Fruit fly (Drosophila melanogaster) whole organism, prepupa: ENCODE results near the gene Dsp1.
A peak's percentile ranks its signal among the peaks of the same experiment; 100 is the strongest.

Experiments
- Blimp-1 ChIP-seq: fragments of 200-800 bp; sonication (Bioruptor generic); optimal IDR thresholded peaks from 3 replicates; lab custom pipeline; 2017; ENCODE audit warnings: missing biosample characterization, missing genetic modification characterization, mild to moderate bottlenecking, moderate library complexity, missing genetic modification reagents
- CG11294 ChIP-seq: fragments of 200-800 bp; sonication (Bioruptor generic); IDR thresholded peaks from 2 replicates; pipeline ENCODE4 v1.3.6; 2022; ENCODE audit warnings: missing biosample characterization, missing genetic modification characterization
- CG11762 ChIP-seq: fragments of 200-800 bp; sonication (Bioruptor generic); optimal IDR thresholded peaks from 3 replicates; lab custom pipeline; 2016; ENCODE audit warnings: missing biosample characterization, missing genetic modification characterization; ENCODE audit not compliant: insufficient read depth
- CG15336 ChIP-seq: fragments of 200-800 bp; sonication (Bioruptor generic); IDR thresholded peaks from 2 replicates; pipeline ENCODE4 v1.3.6; 2022; ENCODE audit warnings: missing biosample characterization, missing genetic modification characterization
- CG1621 ChIP-seq: fragments of 200-800 bp; sonication (Bioruptor generic); optimal IDR thresholded peaks from 3 replicates; lab custom pipeline; 2018; ENCODE audit warnings: missing biosample characterization, mild to moderate bottlenecking, missing genetic modification characterization
- CG16779 ChIP-seq: fragments of 200-800 bp; sonication (Bioruptor generic); optimal IDR thresholded peaks from 3 replicates; lab custom pipeline; 2017; ENCODE audit warnings: missing biosample characterization, mild to moderate bottlenecking, missing genetic modification characterization
- CG31627 ChIP-seq: fragments of 200-800 bp; sonication (Bioruptor generic); optimal IDR thresholded peaks from 3 replicates; lab custom pipeline; 2016; ENCODE audit warnings: missing biosample characterization, missing genetic modification characterization
- CG32006 ChIP-seq: fragments of 200-800 bp; sonication (Bioruptor generic); optimal IDR thresholded peaks from 3 replicates; lab custom pipeline; 2017; ENCODE audit warnings: missing biosample characterization, mild to moderate bottlenecking, missing genetic modification characterization
- CG34406 ChIP-seq: fragments of 200-800 bp; sonication (Bioruptor generic); optimal IDR thresholded peaks from 3 replicates; lab custom pipeline; 2016; ENCODE audit warnings: missing biosample characterization, missing genetic modification characterization
- CG3919 ChIP-seq: fragments of 200-800 bp; sonication (Bioruptor generic); optimal IDR thresholded peaks from 3 replicates; lab custom pipeline; 2016; ENCODE audit warnings: missing biosample characterization, missing genetic modification characterization
- CG4318 ChIP-seq: fragments of 200-800 bp; sonication (Bioruptor generic); optimal IDR thresholded peaks from 3 replicates; lab custom pipeline; 2017; ENCODE audit warnings: missing biosample characterization, mild to moderate bottlenecking, missing genetic modification characterization
- CG6163 ChIP-seq: fragments of 200-800 bp; sonication (Bioruptor generic); IDR thresholded peaks from 3 replicates; pipeline ENCODE4 v1.3.6; 2022; ENCODE audit warnings: missing biosample characterization, missing genetic modification characterization
- CG6792 ChIP-seq: fragments of 200-800 bp; sonication (Bioruptor generic); optimal IDR thresholded peaks from 3 replicates; lab custom pipeline; 2016; ENCODE audit warnings: missing biosample characterization, missing genetic modification characterization
- CG6808 ChIP-seq: fragments of 200-800 bp; sonication (Bioruptor generic); optimal IDR thresholded peaks from 3 replicates; lab custom pipeline; 2017; ENCODE audit warnings: missing biosample characterization, missing genetic modification characterization, mild to moderate bottlenecking, moderate library complexity, missing genetic modification reagents
- CG8119 ChIP-seq: fragments of 200-800 bp; sonication (Bioruptor generic); IDR thresholded peaks from 3 replicates; pipeline ENCODE4 v1.3.6; 2022; ENCODE audit warnings: missing biosample characterization, missing genetic modification characterization
- CG8632 ChIP-seq: fragments of 200-800 bp; sonication (Bioruptor generic); optimal IDR thresholded peaks from 3 replicates; lab custom pipeline; 2016; ENCODE audit warnings: missing biosample characterization, missing genetic modification characterization
- Eip75B ChIP-seq: fragments of 200-800 bp; sonication (Bioruptor generic); optimal IDR thresholded peaks from 3 replicates; lab custom pipeline; 2016; ENCODE audit warnings: missing biosample characterization, missing genetic modification characterization
- Eip78C ChIP-seq: fragments of 200-800 bp; sonication (Bioruptor generic); peaks from one replicate; lab custom pipeline; 2016; ENCODE audit warnings: missing biosample characterization, missing genetic modification characterization
- Eip93F ChIP-seq: fragments of 200-800 bp; sonication (Bioruptor generic); optimal IDR thresholded peaks from 2 replicates; lab custom pipeline; 2016; ENCODE audit warnings: missing biosample characterization, mild to moderate bottlenecking, missing genetic modification characterization
- Hr38 ChIP-seq: sonication (Bioruptor generic); optimal IDR thresholded peaks from 2 replicates; lab custom pipeline; 2016; ENCODE audit warnings: missing biosample characterization, missing genetic modification characterization
- Hr4 ChIP-seq: fragments of 200-800 bp; sonication (Bioruptor generic); optimal IDR thresholded peaks from 3 replicates; lab custom pipeline; 2016; ENCODE audit warnings: missing biosample characterization, missing genetic modification characterization
- Met ChIP-seq: fragments of 200-800 bp; sonication (Bioruptor generic); optimal IDR thresholded peaks from 3 replicates; lab custom pipeline; 2016; ENCODE audit warnings: missing biosample characterization, missing genetic modification characterization
- OdsH ChIP-seq: fragments of 200-800 bp; sonication (Bioruptor generic); optimal IDR thresholded peaks from 3 replicates; lab custom pipeline; 2016; ENCODE audit warnings: missing biosample characterization, missing genetic modification characterization
- Sox14 ChIP-seq: fragments of 200-800 bp; sonication (Bioruptor generic); optimal IDR thresholded peaks from 3 replicates; lab custom pipeline; 2016; ENCODE audit warnings: missing biosample characterization, missing genetic modification characterization
- Sox15 ChIP-seq: fragments of 200-800 bp; sonication (Bioruptor generic); optimal IDR thresholded peaks from 3 replicates; lab custom pipeline; 2016; ENCODE audit warnings: missing biosample characterization, missing genetic modification characterization
- acj6 ChIP-seq: fragments of 200-800 bp; sonication (Bioruptor generic); optimal IDR thresholded peaks from 3 replicates; lab custom pipeline; 2016; ENCODE audit warnings: missing biosample characterization, missing genetic modification characterization
- dsx ChIP-seq: fragments of 200-800 bp; optimal IDR thresholded peaks from 3 replicates; lab custom pipeline; 2019; ENCODE audit warnings: missing biosample characterization, mild to moderate bottlenecking, missing genetic modification characterization, moderate library complexity; ENCODE audit not compliant: poor library complexity, severe bottlenecking
- eg ChIP-seq: fragments of 200-800 bp; sonication (Bioruptor generic); IDR thresholded peaks from 3 replicates; pipeline ENCODE4 v1.3.6; 2022; ENCODE audit warnings: missing biosample characterization, missing genetic modification characterization
- esn ChIP-seq: fragments of 200-800 bp; sonication (Bioruptor generic); optimal IDR thresholded peaks from 2 replicates; lab custom pipeline; 2016; ENCODE audit warnings: missing biosample characterization, mild to moderate bottlenecking, missing genetic modification characterization, moderate library complexity
- fd59A ChIP-seq: fragments of 200-800 bp; sonication (Bioruptor generic); optimal IDR thresholded peaks from 2 replicates; lab custom pipeline; 2017; ENCODE audit warnings: missing biosample characterization, mild to moderate bottlenecking, missing genetic modification characterization, missing genetic modification reagents
- fd85E ChIP-seq: fragments of 200-800 bp; sonication (Bioruptor generic); optimal IDR thresholded peaks from 3 replicates; lab custom pipeline; 2016; ENCODE audit warnings: missing biosample characterization, missing genetic modification characterization
- fkh ChIP-seq: fragments of 200-800 bp; sonication (Bioruptor generic); optimal IDR thresholded peaks from 3 replicates; lab custom pipeline; 2017; ENCODE audit warnings: missing biosample characterization, mild to moderate bottlenecking, missing genetic modification characterization, moderate library complexity
- lz ChIP-seq: fragments of 200-800 bp; sonication (Bioruptor generic); optimal IDR thresholded peaks from 3 replicates; lab custom pipeline; 2016; ENCODE audit warnings: missing biosample characterization, missing genetic modification characterization
- net ChIP-seq: fragments of 200-800 bp; sonication (Bioruptor generic); optimal IDR thresholded peaks from 3 replicates; lab custom pipeline; 2016; ENCODE audit warnings: missing biosample characterization, missing genetic modification characterization
- salr ChIP-seq, 2 experiments: fragments of 200-800 bp; sonication (Bioruptor generic); optimal IDR thresholded peaks; 3 replicates each; lab custom pipeline; 2016 to 2018; ENCODE audit warnings: missing biosample characterization in 2 of 2, missing genetic modification characterization in 2 of 2, mild to moderate bottlenecking in 1 of 2
- spab ChIP-seq: fragments of 200-800 bp; sonication (Bioruptor generic); optimal IDR thresholded peaks from 2 replicates; lab custom pipeline; 2017; ENCODE audit warnings: missing biosample characterization, mild to moderate bottlenecking, missing genetic modification characterization, missing genetic modification reagents
- ss ChIP-seq, 2 experiments: fragments of 200-800 bp; sonication (Bioruptor generic); optimal IDR thresholded peaks; 2 replicates in 1 of 2; 3 replicates in 1 of 2; lab custom pipeline; 2017 to 2018; ENCODE audit warnings: mild to moderate bottlenecking in 2 of 2, missing biosample characterization in 2 of 2, missing genetic modification characterization in 2 of 2, moderate library complexity in 1 of 2
- svp ChIP-seq: fragments of 200-800 bp; sonication (Bioruptor generic); peaks from one replicate; lab custom pipeline; 2016; ENCODE audit warnings: missing biosample characterization, missing genetic modification characterization
- topi ChIP-seq: fragments of 200-800 bp; sonication (Bioruptor generic); optimal IDR thresholded peaks from 3 replicates; lab custom pipeline; 2016; ENCODE audit warnings: missing biosample characterization, missing genetic modification characterization
- vri ChIP-seq: fragments of 200-800 bp; sonication (Bioruptor generic); optimal IDR thresholded peaks from 3 replicates; lab custom pipeline; 2016; ENCODE audit warnings: missing biosample characterization, mild to moderate bottlenecking, missing genetic modification characterization

The Dsp1 gene

DNA sequence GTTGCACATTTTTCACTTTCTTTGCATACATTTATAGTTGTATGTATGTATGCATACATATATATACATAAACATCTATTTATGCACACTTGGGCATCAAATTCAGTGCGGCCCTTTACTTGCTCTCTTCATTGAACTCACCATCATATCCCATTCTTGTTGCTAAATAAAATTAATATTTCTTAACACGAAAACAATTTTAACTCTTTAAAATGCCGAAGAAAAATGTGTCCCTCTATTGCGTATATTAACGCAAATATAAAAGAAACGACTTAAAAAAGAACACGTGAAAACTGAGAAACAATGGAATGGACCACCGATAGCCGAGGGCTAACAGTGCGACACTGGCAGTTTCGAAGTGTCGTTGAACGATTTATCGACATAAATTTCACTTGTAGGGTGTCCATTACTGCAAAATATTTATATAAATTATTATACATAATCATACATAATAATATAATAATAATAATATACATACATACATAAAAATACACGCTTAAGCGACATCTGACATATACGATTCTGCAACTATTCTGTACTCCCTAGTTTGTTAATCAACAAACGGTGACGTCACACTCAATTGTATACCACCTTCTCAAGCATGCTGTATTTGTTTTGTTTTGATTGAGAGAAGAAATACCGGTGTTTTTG is 25.4 kb downstream of the Dsp1 start, which contains the start of the genes U2af50 and PIG-Q (continued):
- TF ChIP-seq svp (GFP tag; lab: Kevin White, UChicago) (no peak), lz (GFP tag; lab: Kevin White, UChicago) (peak; percentile 80), net (GFP tag; lab: Kevin White, UChicago) (no peak), eg (GFP tag; lab: Robert Waterston, UW) (no peak), Hr4 (GFP tag; lab: Kevin White, UChicago) (peak; percentile 79), CG31627 (GFP tag; lab: Kevin White, UChicago) (peak; percentile 75), CG11294 (no peak; the same call in 1 of the 2 replicates), CG1621 (tag; lab: Kevin White, UChicago) (peak; percentile 82), CG16779 (no peak), Hr38 (GFP tag; lab: Kevin White, UChicago) (no peak), Eip93F (GFP tag; lab: Kevin White, UChicago) (peak; percentile 38), esn (GFP tag; lab: Kevin White, UChicago) (peak; percentile 83), OdsH (peak; percentile 90), Eip75B (GFP tag; lab: Kevin White, UChicago) (no peak), CG8632 (GFP tag; lab: Kevin White, UChicago) (peak; percentile 90), CG8119 (no peak; the same call in none of the 3 replicates), salr (GFP tag; optimal IDR thresholded peaks at IDR 0.05; lab: Kevin White, UChicago) (no peak), CG3919 (no peak), Blimp-1 (peak; percentile 65), CG6792 (GFP tag; lab: Kevin White, UChicago) (peak; percentile 84), Sox15 (peak; percentile 84), CG15336 (GFP tag; lab: Robert Waterston, UW) (peak; percentile 90), CG11762 (GFP tag; lab: Kevin White, UChicago) (peak; percentile 86), fkh (GFP tag; lab: Kevin White, UChicago) (peak; percentile 90)

DNA sequence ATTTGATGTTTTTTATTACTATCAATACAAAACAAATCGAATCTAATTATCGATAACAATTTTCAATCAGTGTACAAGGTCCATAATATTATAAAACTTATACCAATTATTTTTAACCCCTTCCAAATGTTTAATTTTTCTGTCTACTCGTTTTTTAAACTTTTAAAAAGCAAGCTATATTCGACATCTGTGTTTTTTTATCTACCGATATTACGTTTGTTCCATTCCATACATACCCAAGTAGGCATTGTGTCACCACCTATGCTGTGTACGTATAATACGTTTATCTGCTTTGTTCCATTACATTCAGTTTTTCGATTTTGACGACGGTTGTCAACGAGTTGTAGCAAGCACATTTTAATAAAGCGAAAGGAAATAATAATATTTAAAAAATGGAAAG is 27.9 kb downstream of the Dsp1 start, which contains the start of gene nonA:
TSS of gene nonA (plus strand) at position 264 of the 400 bp plus-strand sequence.
- TF ChIP-seq CG32006 (no peak), CG34406 (GFP tag; lab: Kevin White, UChicago) (no peak), ss (GFP tag; optimal IDR thresholded peaks at IDR 0.05; lab: Kevin White, UChicago) (no peak), CG8119 (no peak), fd59A (no peak), dsx (GFP tag; lab: Kevin White, UChicago) (no peak), spab (GFP tag; lab: Kevin White, UChicago) (no peak), CG6163 (GFP tag; lab: Robert Waterston, UW) (no peak), acj6 (GFP tag; lab: Kevin White, UChicago) (no peak), Blimp-1 (no peak), CG31627 (GFP tag; lab: Kevin White, UChicago) (no peak), CG16779 (no peak), topi (GFP tag; lab: Kevin White, UChicago) (peak; percentile 12), OdsH (no peak), Met (peak; percentile 2), vri (GFP tag; lab: Kevin White, UChicago) (peak; percentile 23), fd85E (no peak), CG15336 (GFP tag; lab: Robert Waterston, UW) (no peak), Eip78C (GFP tag; lab: Kevin White, UChicago) (peak; percentile 27), Sox14 (GFP tag; lab: Kevin White, UChicago) (peak; percentile 55), esn (GFP tag; lab: Kevin White, UChicago) (peak; percentile 9), fkh (GFP tag; lab: Kevin White, UChicago) (no peak), Eip93F (GFP tag; lab: Kevin White, UChicago) (no peak), CG6808 (GFP tag; lab: Kevin White, UChicago) (no peak), lz (GFP tag; lab: Kevin White, UChicago) (no peak), CG4318 (no peak), CG11762 (GFP tag; lab: Kevin White, UChicago) (no peak), svp (GFP tag; lab: Kevin White, UChicago) (no peak)
